Worm (Caenorhabditis elegans): ENCODE measurements around the gene dao-6.

Gene dao-6

DNA sequence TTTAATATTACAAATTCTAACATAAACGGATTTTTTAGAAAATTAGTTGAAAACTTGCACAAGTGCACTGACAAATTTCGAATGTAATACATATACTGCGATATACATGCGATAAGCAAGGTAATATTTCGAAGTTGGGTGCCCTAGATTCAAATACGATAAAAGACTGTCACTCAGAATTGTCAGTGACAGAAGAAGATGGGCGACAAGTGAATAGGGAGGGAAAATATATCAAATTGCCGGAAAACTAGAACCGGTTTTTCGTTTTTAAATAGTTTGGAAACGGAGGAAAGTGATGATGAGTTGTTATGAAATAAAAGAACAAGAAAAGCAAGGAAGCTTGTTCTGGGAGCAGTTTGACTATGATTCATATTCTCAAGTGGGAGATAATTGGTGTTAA, 2.0 kb downstream of the dao-6 start:
- TF ChIP-seq mml-1 (tag; optimal IDR thresholded peaks at IDR 0.05) (no peak), eor-1 (tag; optimal IDR thresholded peaks at IDR 0.05) (no peak), lsy-12 (tag; optimal IDR thresholded peaks at IDR 0.05) (no peak), R02D3.7 (tag; optimal IDR thresholded peaks at IDR 0.05) (no peak), nhr-43 (tag; optimal IDR thresholded peaks at IDR 0.05; ENCODE audit: poor library complexity, severe bottlenecking) (no peak), hmg-11 (tag; optimal IDR thresholded peaks at IDR 0.05) (no peak), egl-27 (tag; optimal IDR thresholded peaks at IDR 0.05) (no peak), aly-2 (tag; optimal IDR thresholded peaks at IDR 0.05) (no peak), lin-15B (tag; optimal IDR thresholded peaks at IDR 0.05) (no peak), skn-1 (tag; optimal IDR thresholded peaks at IDR 0.05) (no peak), ceh-82 (tag; optimal IDR thresholded peaks at IDR 0.05) (no peak), zag-1 (tag; optimal IDR thresholded peaks at IDR 0.05) (no peak), nhr-28 (tag; optimal IDR thresholded peaks at IDR 0.05) (no peak), elt-2 (tag; optimal IDR thresholded peaks at IDR 0.05) (no peak), fos-1 (tag; optimal IDR thresholded peaks at IDR 0.05) (no peak), pha-4 (tag; optimal IDR thresholded peaks at IDR 0.05) (no peak)

ce11 chrIII:9733333-9733732, 2.7 kb downstream of the dao-6 start:
- TF ChIP-seq mdl-1 (tag; optimal IDR thresholded peaks at IDR 0.05) = no peak
- peak; percentile 2 for TF ChIP-seq nhr-25 (tag; optimal IDR thresholded peaks at IDR 0.05)
- peak; percentile 63 for TF ChIP-seq nhr-23 (tag; optimal IDR thresholded peaks at IDR 0.05)

DNA sequence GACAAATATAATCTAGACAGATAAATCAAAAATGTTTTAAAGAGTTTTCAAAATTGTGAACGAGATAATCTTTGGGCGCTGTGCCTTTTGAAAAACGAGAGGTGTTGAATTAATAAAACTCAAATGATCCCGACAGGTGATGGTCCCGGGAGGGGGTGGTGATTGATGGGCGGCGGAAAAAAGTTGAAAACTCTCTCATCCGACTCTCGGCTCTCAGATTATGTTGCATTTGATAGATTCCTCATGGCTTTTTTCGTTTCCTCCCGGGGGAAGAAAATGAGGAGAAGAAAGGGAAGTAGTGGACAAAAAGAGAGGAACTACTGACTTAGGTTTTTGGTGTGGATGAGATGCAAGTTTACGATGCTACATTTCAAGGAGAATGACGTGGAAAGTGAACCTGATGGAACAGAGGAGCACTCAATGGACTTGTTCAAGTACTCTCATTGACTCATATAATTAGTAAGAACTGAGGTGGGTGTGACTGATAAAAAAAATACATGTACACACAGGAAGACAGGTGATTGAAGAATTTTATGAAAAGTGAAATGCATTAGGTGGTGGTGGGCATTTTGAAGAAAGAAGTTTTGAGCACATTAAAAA, 4.6 kb downstream of the dao-6 start:
- TF ChIP-seq lin-39 (tag; optimal IDR thresholded peaks at IDR 0.05) (peak; percentile 66), unc-62 (GFP tag; optimal IDR thresholded peaks at IDR 0.05) (peak; percentile 42), mml-1 (tag; optimal IDR thresholded peaks at IDR 0.05) (no peak)

DNA sequence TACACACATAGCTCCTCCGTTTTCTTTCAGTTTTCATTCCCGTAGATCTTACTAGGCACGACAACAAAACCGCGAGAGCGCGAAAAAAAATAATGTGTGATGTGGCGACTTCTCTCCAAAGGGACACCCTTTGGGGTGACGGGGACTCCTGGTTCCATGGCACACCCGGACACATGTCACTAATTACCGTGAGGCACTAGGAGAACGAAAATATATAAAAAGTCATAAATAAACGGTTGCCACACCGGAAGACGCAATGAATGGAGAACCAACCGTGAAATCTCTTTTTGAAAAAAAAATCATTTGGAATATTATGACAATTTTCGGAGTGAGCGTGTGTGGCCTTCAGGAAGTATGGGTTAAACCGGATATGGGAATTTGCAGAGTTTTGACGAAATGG, 5.6 kb downstream of the dao-6 start:
- TF ChIP-seq unc-39 (tag; optimal IDR thresholded peaks at IDR 0.05) (no peak), elt-1 (tag; optimal IDR thresholded peaks at IDR 0.05) (no peak), nhr-25 (tag; optimal IDR thresholded peaks at IDR 0.05) (no peak), fkh-10 (GFP tag; optimal IDR thresholded peaks at IDR 0.05) (no peak), nhr-23 (tag; optimal IDR thresholded peaks at IDR 0.05) (no peak), pha-4 (tag; optimal IDR thresholded peaks at IDR 0.05) (no peak), mdl-1 (tag; optimal IDR thresholded peaks at IDR 0.05) (no peak), ama-1 (optimal IDR thresholded peaks at IDR 0.05) (no peak), ztf-11 (tag; optimal IDR thresholded peaks at IDR 0.05) (no peak), pqm-1 (tag; optimal IDR thresholded peaks at IDR 0.05) (no peak), skn-1 (tag; optimal IDR thresholded peaks at IDR 0.05) (no peak), elt-3 (tag; optimal IDR thresholded peaks at IDR 0.05) (no peak), ceh-9 (tag; optimal IDR thresholded peaks at IDR 0.05) (no peak), lin-39 (tag; optimal IDR thresholded peaks at IDR 0.05) (no peak)

ce11 chrIII:9727439-9727838, 8.6 kb downstream of the dao-6 start, which contains the start of gene C07A9.12:
TSS of gene C07A9.12 (minus strand) at chrIII:9727539.
- no peak for TF ChIP-seq unc-62 (GFP tag; optimal IDR thresholded peaks at IDR 0.05)
- no peak for TF ChIP-seq nfya-1 (tag; optimal IDR thresholded peaks at IDR 0.05; ENCODE audit: insufficient read depth)
- TF ChIP-seq tbx-2 (tag; optimal IDR thresholded peaks at IDR 0.05) = no peak
- no peak for TF ChIP-seq egl-27 (tag; optimal IDR thresholded peaks at IDR 0.05)
- TF ChIP-seq lsy-12 (tag; optimal IDR thresholded peaks at IDR 0.05) = no peak
- TF ChIP-seq elt-3 (tag; optimal IDR thresholded peaks at IDR 0.05) = no peak
- no peak for TF ChIP-seq nhr-11 (tag; optimal IDR thresholded peaks at IDR 0.05)
- no peak for TF ChIP-seq snpc-4 (tag; optimal IDR thresholded peaks at IDR 0.05)
- TF ChIP-seq nhr-67 (tag; optimal IDR thresholded peaks at IDR 0.05) = no peak

DNA sequence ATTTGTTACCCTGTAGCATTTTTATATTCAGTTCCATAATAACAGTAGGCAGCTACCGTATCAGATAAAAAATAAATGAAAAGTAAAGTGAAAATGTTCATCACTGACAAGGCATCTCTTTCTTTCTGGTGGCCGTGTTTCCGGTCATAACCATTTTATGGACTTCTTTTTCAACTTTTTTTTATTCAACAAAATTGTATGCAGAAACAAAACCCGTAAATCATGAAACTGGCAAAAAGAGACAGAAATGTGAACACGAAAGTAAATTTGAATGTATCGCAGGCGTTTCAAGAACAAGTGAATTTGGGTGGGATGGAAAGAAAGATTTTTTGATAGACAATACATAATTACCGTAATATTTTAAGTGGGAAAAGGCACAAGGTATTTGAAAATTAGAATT, 10.9 kb downstream of the dao-6 start, which contains the start of gene clec-162:
TSS of gene clec-162 (minus strand) at position 101 of the 400 bp plus-strand sequence.
- TF ChIP-seq nhr-28 (tag; optimal IDR thresholded peaks at IDR 0.05) (no peak), unc-39 (tag; optimal IDR thresholded peaks at IDR 0.05) (no peak), fos-1 (tag; optimal IDR thresholded peaks at IDR 0.05) (no peak), unc-62 (GFP tag; optimal IDR thresholded peaks at IDR 0.05) (no peak), daf-12 (tag; optimal IDR thresholded peaks at IDR 0.05) (no peak), jun-1 (tag; optimal IDR thresholded peaks at IDR 0.05) (no peak), fkh-2 (tag; optimal IDR thresholded peaks at IDR 0.05) (no peak), sea-2 (GFP tag; optimal IDR thresholded peaks at IDR 0.05) (no peak), nhr-76 (tag; optimal IDR thresholded peaks at IDR 0.05) (no peak), ceh-16 (tag; optimal IDR thresholded peaks at IDR 0.05) (no peak), ztf-4 (tag; optimal IDR thresholded peaks at IDR 0.05) (no peak)
